Worm (Caenorhabditis elegans): Measurements from ENCODE around the gene C07A12.2.

DNA sequence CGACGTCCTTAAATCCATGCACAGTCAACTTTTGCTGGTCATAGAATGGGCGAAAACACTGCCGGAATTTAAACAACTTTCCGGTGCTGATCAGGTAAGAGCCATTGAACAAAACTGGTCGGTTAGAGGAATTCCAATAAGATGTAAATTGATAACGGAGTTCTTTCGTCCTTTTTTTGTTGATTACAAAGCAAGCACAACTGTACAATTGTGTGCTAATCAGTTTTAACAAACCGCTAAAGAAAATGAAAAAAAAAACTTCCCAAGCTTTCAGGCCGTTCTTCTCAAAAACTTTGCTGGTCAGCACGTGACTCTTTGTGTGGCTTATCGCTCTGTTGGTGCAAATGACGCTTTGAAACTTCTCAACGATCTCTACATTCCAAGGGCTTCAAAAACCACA, 10.5 kb upstream of the C07A12.2 start:
- TF ChIP-seq aly-1 (tag; optimal IDR thresholded peaks at IDR 0.05) (no peak), ceh-13 (GFP tag; optimal IDR thresholded peaks at IDR 0.05) (no peak), ama-1 (optimal IDR thresholded peaks at IDR 0.05) (no peak), tbx-11 (GFP tag; IDR thresholded peaks at IDR 0.05) (no peak), F13C5.2 (tag; optimal IDR thresholded peaks at IDR 0.05) (no peak), tbx-37 (GFP tag; conservative IDR thresholded peaks at IDR 0.05) (no peak)
